Fruit fly (Drosophila melanogaster) whole organism, pupa: ENCODE measurements around the gene Vha55.

Experiments
- CG10348 ChIP-seq: fragments of 200-800 bp; sonication (Bioruptor generic); IDR thresholded peaks from 2 replicates; pipeline ENCODE4 v1.3.6; 2022; ENCODE audit warnings: missing biosample characterization, missing genetic modification characterization
- CG14655 ChIP-seq: fragments of 200-800 bp; sonication (Bioruptor generic); optimal IDR thresholded peaks from 3 replicates; lab custom pipeline; 2017; ENCODE audit warnings: mild to moderate bottlenecking, missing biosample characterization, missing genetic modification reagents, missing genetic modification characterization
- CG4496 ChIP-seq: fragments of 200-800 bp; sonication (Bioruptor generic); IDR thresholded peaks from 3 replicates; pipeline ENCODE4 v1.3.6; 2022; ENCODE audit warnings: missing biosample characterization, missing genetic modification characterization
- CG9948 ChIP-seq: fragments of 200-800 bp; sonication (Bioruptor generic); optimal IDR thresholded peaks from 2 replicates; lab custom pipeline; 2018; ENCODE audit warnings: missing biosample characterization, mild to moderate bottlenecking, missing genetic modification characterization, moderate library complexity
- EcR ChIP-seq: fragments of 200-800 bp; sonication (Bioruptor generic); optimal IDR thresholded peaks from 3 replicates; lab custom pipeline; 2019; ENCODE audit warnings: missing biosample characterization, missing genetic modification characterization, mild to moderate bottlenecking, moderate library complexity, missing genetic modification reagents
- Pif1A ChIP-seq: fragments of 200-800 bp; sonication (Bioruptor generic); optimal IDR thresholded peaks from 3 replicates; lab custom pipeline; 2016; ENCODE audit warnings: missing biosample characterization, missing genetic modification characterization
- Snoo ChIP-seq: fragments of 200-800 bp; sonication (Bioruptor generic); optimal IDR thresholded peaks from 3 replicates; lab custom pipeline; 2017; ENCODE audit warnings: missing biosample characterization, mild to moderate bottlenecking, missing genetic modification characterization, inconsistent platforms

- TF ChIP-seq CG9948: no peak
- no peak for TF ChIP-seq CG14655 (GFP tag; lab: Kevin White, UChicago)
- TF ChIP-seq CG4496 (GFP tag; lab: Robert Waterston, UW): no peak
- no peak for TF ChIP-seq EcR
- TF ChIP-seq Snoo (tag; lab: Kevin White, UChicago): no peak
- no peak for TF ChIP-seq CG10348 (GFP tag; lab: Robert Waterston, UW)
- no peak for TF ChIP-seq Pif1A (GFP tag; lab: Kevin White, UChicago)
These were observed 36.0 kb downstream of the Vha55 start for dm6 chr3R:12591672-12592071.
